Worm (Caenorhabditis elegans): Measurements from ENCODE around the gene srv-34.

srv-34 gene

DNA sequence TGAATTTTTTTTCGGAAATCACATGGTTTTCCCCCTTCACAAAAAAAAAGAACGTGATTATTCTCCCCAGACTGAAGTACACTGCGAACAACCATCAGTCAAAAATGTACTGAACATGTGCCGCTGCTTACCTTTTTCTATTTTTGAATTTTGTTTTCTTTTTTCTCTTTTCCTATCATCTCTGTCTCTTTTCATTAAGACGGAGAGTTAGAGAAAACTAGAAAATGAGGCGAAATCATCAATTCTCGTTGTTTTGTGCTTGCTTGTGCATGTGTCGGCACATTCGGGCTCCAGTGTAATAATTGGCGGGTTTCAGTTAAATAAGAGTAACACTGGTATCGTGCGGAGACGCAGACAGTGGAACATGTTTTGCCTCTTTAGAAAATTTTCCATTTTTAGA lies 22.3 kb downstream of the srv-34 start (continued):
- no peak for TF ChIP-seq ceh-91 (GFP tag; IDR thresholded peaks at IDR 0.05)
- TF ChIP-seq nhr-90 (tag; optimal IDR thresholded peaks at IDR 0.05), result no peak
- TF ChIP-seq lin-40 (tag; optimal IDR thresholded peaks at IDR 0.05), result peak; percentile 6
- peak; percentile 53 for TF ChIP-seq F22D6.2 (tag; optimal IDR thresholded peaks at IDR 0.05)
- 0 out of 2 replicates have a peak, but pooled peaks have one; percentile 7 for TF ChIP-seq dox-1 (GFP tag; IDR thresholded peaks at IDR 0.05)
- TF ChIP-seq nhr-179 (tag; optimal IDR thresholded peaks at IDR 0.05), result no peak
- TF ChIP-seq F10E7.11 (tag; optimal IDR thresholded peaks at IDR 0.05), result no peak
- TF ChIP-seq nhr-27 (tag; optimal IDR thresholded peaks at IDR 0.05), result no peak
- no peak for TF ChIP-seq aptf-3 (GFP tag; IDR thresholded peaks at IDR 0.05)
- no peak for TF ChIP-seq Y53F4B.3 (GFP tag; IDR thresholded peaks at IDR 0.05)
- peak; percentile 67 for TF ChIP-seq somi-1 (GFP tag; optimal IDR thresholded peaks at IDR 0.05)
- TF ChIP-seq tbp1 (GFP tag; optimal IDR thresholded peaks at IDR 0.05), result peak; percentile 4
- no peak for TF ChIP-seq snpc-1.1 (tag; optimal IDR thresholded peaks at IDR 0.05; ENCODE audit: insufficient read depth)
- no peak for TF ChIP-seq egl-44 (GFP tag; IDR thresholded peaks at IDR 0.05)
- TF ChIP-seq B0019.2 (GFP tag; conservative IDR thresholded peaks at IDR 0.05), result no peak
- TF ChIP-seq F37B4.10 (GFP tag; IDR thresholded peaks at IDR 0.05), result no peak
- TF ChIP-seq aptf-2 (GFP tag; conservative IDR thresholded peaks at IDR 0.05), result no peak
- TF ChIP-seq F39B2.1 (GFP tag; IDR thresholded peaks at IDR 0.05), result no peak
- TF ChIP-seq K12H6.12 (tag; optimal IDR thresholded peaks at IDR 0.05), result peak; percentile 58
- no peak for TF ChIP-seq F57A8.1 (GFP tag; optimal IDR thresholded peaks at IDR 0.05)
- no peak for TF ChIP-seq K11D2.4 (GFP tag; IDR thresholded peaks at IDR 0.05)
- no peak for TF ChIP-seq nfya-2 (GFP tag; IDR thresholded peaks at IDR 0.05)
- peak; percentile 73 for TF ChIP-seq attf-5 (GFP tag; optimal IDR thresholded peaks at IDR 0.05)
- no peak for TF ChIP-seq F33H1.4 (GFP tag; IDR thresholded peaks at IDR 0.05)

DNA sequence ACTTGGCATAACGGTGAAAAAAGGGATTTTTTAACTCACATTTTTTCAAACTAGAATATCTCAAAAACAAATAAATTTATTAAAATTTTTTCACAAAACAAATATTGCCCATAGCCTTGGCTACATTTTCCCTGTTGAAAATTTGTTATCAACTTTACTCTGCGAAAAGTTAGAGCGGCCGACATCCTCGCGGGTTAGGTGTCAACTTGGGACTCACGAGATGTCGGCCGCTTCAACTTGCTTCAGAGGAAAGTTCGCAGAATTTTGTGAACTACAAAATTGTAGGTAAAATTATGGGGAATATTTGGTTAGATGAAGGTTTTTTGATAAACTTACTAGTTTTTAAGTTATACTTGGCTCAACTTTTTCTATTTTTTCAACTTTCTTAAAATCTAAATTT lies 22.8 kb downstream of the srv-34 start:
- TF ChIP-seq rec-8 (tag; optimal IDR thresholded peaks at IDR 0.05) (no peak), snpc-1.1 (tag; optimal IDR thresholded peaks at IDR 0.05; ENCODE audit: insufficient read depth) (peak; percentile 20), snpc-4 (GFP tag; optimal IDR thresholded peaks at IDR 0.05) (no peak), snpc-4 (tag; optimal IDR thresholded peaks at IDR 0.05) (peak in 3 of 4 experiments; percentile 65 to 83 (median 82))

DNA sequence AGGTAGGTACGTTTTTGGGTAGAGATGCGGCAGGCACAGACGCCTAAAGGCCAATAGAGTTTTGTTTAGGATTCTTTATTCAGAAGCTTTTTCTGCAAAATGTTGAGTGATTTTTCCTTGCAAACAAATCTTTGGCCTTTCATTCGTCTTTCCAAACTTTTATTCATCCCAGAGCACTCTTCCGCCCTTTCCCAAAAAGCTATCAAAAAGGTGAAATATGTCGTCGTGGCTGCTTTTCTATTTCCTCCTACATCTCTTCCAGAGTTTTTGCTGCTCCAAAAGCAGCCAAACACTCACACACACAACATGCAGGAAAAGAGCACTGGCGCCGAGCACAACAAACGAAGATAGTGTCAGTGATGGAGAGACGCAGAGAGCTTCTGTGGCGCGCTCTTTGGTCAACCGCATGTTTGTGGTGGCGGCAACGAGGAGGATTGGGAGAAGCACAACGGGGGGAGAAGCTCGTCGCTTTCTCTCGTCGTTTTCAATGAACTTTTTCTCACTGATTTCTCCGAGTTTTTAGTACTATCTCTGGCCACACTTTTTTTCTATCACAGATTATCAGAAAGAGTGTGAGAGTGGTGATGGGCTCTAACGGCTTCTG lies 23.7 kb downstream of the srv-34 start:
- TF ChIP-seq snpc-4 (GFP tag; optimal IDR thresholded peaks at IDR 0.05) (no peak), snpc-4 (tag; optimal IDR thresholded peaks at IDR 0.05) (peak; percentile 34 to 58 (median 40)), let-526 (GFP tag; IDR thresholded peaks at IDR 0.05) (peak; percentile 63; the same call in 1 of the 2 replicates), Y56A3A.18 (GFP tag; IDR thresholded peaks at IDR 0.05) (0 out of 2 replicates have a peak, but pooled peaks have one; percentile 45), mes-4 (tag; optimal IDR thresholded peaks at IDR 0.05) (no peak), egl-44 (GFP tag; IDR thresholded peaks at IDR 0.05) (no peak), K12H6.12 (tag; optimal IDR thresholded peaks at IDR 0.05) (peak; percentile 65), cebp-2 (GFP tag; IDR thresholded peaks at IDR 0.05) (no peak), snpc-1.3 (tag; optimal IDR thresholded peaks at IDR 0.05; ENCODE audit: insufficient read depth) (no peak), cebp-1 (GFP tag; IDR thresholded peaks at IDR 0.05) (no peak), cebp-1 (tag; optimal IDR thresholded peaks at IDR 0.05) (peak; percentile 61), Y67H2A.10 (GFP tag; conservative IDR thresholded peaks at IDR 0.05) (no peak), C06A6.2 (GFP tag; conservative IDR thresholded peaks at IDR 0.05) (no peak), zfh-2 (GFP tag; conservative IDR thresholded peaks at IDR 0.05) (peak; percentile 92), efl-1 (GFP tag; optimal IDR thresholded peaks at IDR 0.05) (no peak), tbx-9 (tag; optimal IDR thresholded peaks at IDR 0.05; ENCODE audit: borderline replicate concordance) (no peak), lin-54 (GFP tag; optimal IDR thresholded peaks at IDR 0.05) (no peak), nfyb-1 (GFP tag; IDR thresholded peaks at IDR 0.05) (peak; percentile 61; the same call in 1 of the 2 replicates), ztf-18 (tag; optimal IDR thresholded peaks at IDR 0.05) (no peak), dox-1 (GFP tag; IDR thresholded peaks at IDR 0.05) (peak; percentile 42; the same call in 1 of the 2 replicates), tbp1 (GFP tag; optimal IDR thresholded peaks at IDR 0.05) (no peak), F22D6.2 (tag; optimal IDR thresholded peaks at IDR 0.05) (no peak), snpc-1.1 (tag; optimal IDR thresholded peaks at IDR 0.05; ENCODE audit: insufficient read depth) (no peak), mxl-1 (tag; optimal IDR thresholded peaks at IDR 0.05) (no peak), ztf-26 (tag; optimal IDR thresholded peaks at IDR 0.05) (no peak), sdz-38 (tag; optimal IDR thresholded peaks at IDR 0.05) (no peak)
